Fruit fly (Drosophila melanogaster) Kc167 (cell line): ENCODE data around the gene Past1.

Experiments
- Myc ChIP-seq: fragments of >200 bp; optimal IDR thresholded peaks from 2 replicates; lab custom pipeline; 2017; ENCODE audit warnings: missing external identifiers
- h ChIP-seq: fragments of >200 bp; optimal IDR thresholded peaks from 3 replicates; lab custom pipeline; 2018; ENCODE audit warnings: missing external identifiers
- insv ChIP-seq: fragments of >200 bp; optimal IDR thresholded peaks from 3 replicates; lab custom pipeline; 2018; ENCODE audit warnings: missing external identifiers
- psq ChIP-seq: fragments of >200 bp; optimal IDR thresholded peaks from 2 replicates; lab custom pipeline; 2017; ENCODE audit warnings: missing external identifiers
- ttk ChIP-seq: sonication (Bioruptor generic); optimal IDR thresholded peaks from 2 replicates; lab custom pipeline; 2017; ENCODE audit warnings: missing external identifiers

DNA sequence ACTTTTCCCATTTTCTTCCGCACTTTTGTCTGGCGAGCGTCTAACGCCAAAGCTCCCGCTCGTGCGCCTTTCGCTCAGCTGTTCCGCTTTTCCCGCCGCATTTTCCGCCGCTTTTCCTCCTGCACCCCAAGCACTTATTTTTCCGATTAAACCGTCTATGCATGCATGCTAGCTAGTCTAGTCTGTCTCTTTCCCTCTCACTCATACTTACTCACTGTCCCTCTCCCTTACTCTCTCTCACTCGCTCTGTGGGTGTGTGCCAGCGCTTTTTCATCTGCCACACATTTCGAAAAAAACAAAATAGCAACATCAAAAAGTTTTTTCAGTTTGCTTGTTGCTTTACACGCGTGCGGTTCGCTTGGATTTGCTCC, 42.9 kb upstream of the Past1 start, which contains the start of gene CG6225:
- no peak for TF ChIP-seq insv
- no peak for TF ChIP-seq h (lab: Kevin White, UChicago)
- no peak for TF ChIP-seq Myc (lab: Kevin White, UChicago)
- no peak for TF ChIP-seq ttk (lab: Kevin White, UChicago)
- TF ChIP-seq psq, result no peak
